Fruit fly (Drosophila melanogaster) whole organism, embryonic: ENCODE results near the gene CG14696.

Source experiments
- Adf1 ChIP-seq: fragments of 200-800 bp; sonication (Bioruptor generic); IDR thresholded peaks from 2 replicates; pipeline ENCODE4 v1.3.6; 2022; ENCODE audit warnings: missing biosample characterization, missing genetic modification characterization
- Atf-2 ChIP-seq: fragments of 200-800 bp; sonication (Bioruptor generic); optimal IDR thresholded peaks from 2 replicates; lab custom pipeline; 2016; ENCODE audit warnings: missing biosample characterization, missing genetic modification characterization
- Bgb ChIP-seq: fragments of 200-800 bp; sonication (Bioruptor generic); IDR thresholded peaks from 2 replicates; pipeline ENCODE4 v1.3.6; 2022; ENCODE audit warnings: missing biosample characterization, missing genetic modification characterization; ENCODE audit not compliant: partially characterized antibody
- CG11456 ChIP-seq: fragments of 200-800 bp; sonication (Bioruptor generic); IDR thresholded peaks from 3 replicates; pipeline ENCODE4 v1.3.6; 2022; ENCODE audit warnings: missing biosample characterization, missing genetic modification characterization
- CG11723 ChIP-seq: fragments of 200-800 bp; sonication (Bioruptor generic); optimal IDR thresholded peaks from 2 replicates; lab custom pipeline; 2017; ENCODE audit warnings: missing biosample characterization, mild to moderate bottlenecking, missing genetic modification characterization
- CG12071 ChIP-seq: fragments of 200-800 bp; sonication (Bioruptor generic); optimal IDR thresholded peaks from 3 replicates; lab custom pipeline; 2018; ENCODE audit warnings: missing biosample characterization, mild to moderate bottlenecking, missing genetic modification characterization
- CG13894 ChIP-seq: fragments of 200-800 bp; sonication (Bioruptor generic); optimal IDR thresholded peaks from 3 replicates; lab custom pipeline; 2018; ENCODE audit warnings: missing biosample characterization, mild to moderate bottlenecking, missing genetic modification characterization, moderate library complexity
- CG14014 ChIP-seq: fragments of 200-800 bp; sonication (Bioruptor generic); IDR thresholded peaks from 2 replicates; pipeline ENCODE4 v1.3.6; 2022; ENCODE audit warnings: missing biosample characterization, missing genetic modification characterization
- CG14667 ChIP-seq: fragments of 200-800 bp; sonication (Bioruptor generic); IDR thresholded peaks from 2 replicates; pipeline ENCODE4 v1.3.6; 2022; ENCODE audit warnings: missing biosample characterization, missing genetic modification characterization
- CG17359 ChIP-seq: fragments of 200-800 bp; sonication (Bioruptor generic); optimal IDR thresholded peaks from 3 replicates; lab custom pipeline; 2018; ENCODE audit warnings: missing biosample characterization, mild to moderate bottlenecking, missing genetic modification characterization, moderate library complexity
- CG17802 ChIP-seq: fragments of 200-800 bp; sonication (Bioruptor generic); optimal IDR thresholded peaks from 2 replicates; lab custom pipeline; 2018; ENCODE audit warnings: missing biosample characterization, mild to moderate bottlenecking, missing genetic modification characterization, moderate library complexity
- CG1792 ChIP-seq: fragments of 200-800 bp; sonication (Bioruptor generic); optimal IDR thresholded peaks from 2 replicates; lab custom pipeline; 2016; ENCODE audit warnings: missing biosample characterization, missing genetic modification characterization
- CG18011 ChIP-seq: fragments of 200-800 bp; sonication (Bioruptor generic); optimal IDR thresholded peaks from 2 replicates; lab custom pipeline; 2017; ENCODE audit warnings: missing biosample characterization, missing genetic modification characterization, mild to moderate bottlenecking, moderate library complexity, missing genotype
- CG30431 ChIP-seq: fragments of 200-800 bp; sonication (Bioruptor generic); optimal IDR thresholded peaks from 2 replicates; lab custom pipeline; 2017; ENCODE audit warnings: missing biosample characterization, missing genetic modification characterization
- CG4328 ChIP-seq: fragments of 200-800 bp; sonication (Bioruptor generic); optimal IDR thresholded peaks from 3 replicates; lab custom pipeline; 2017; ENCODE audit warnings: missing biosample characterization, missing genetic modification reagents, missing genetic modification characterization
- CG6254 ChIP-seq: fragments of 200-800 bp; sonication (Bioruptor generic); optimal IDR thresholded peaks from 3 replicates; lab custom pipeline; 2017; ENCODE audit warnings: mild to moderate bottlenecking, missing biosample characterization, missing genetic modification reagents, missing genetic modification characterization
- CG6813 ChIP-seq: fragments of 200-800 bp; sonication (Bioruptor generic); optimal IDR thresholded peaks from 2 replicates; lab custom pipeline; 2017; ENCODE audit warnings: missing biosample characterization, missing genetic modification characterization, mild to moderate bottlenecking, moderate library complexity, missing genetic modification reagents
- CTCF ChIP-seq: fragments of 200-800 bp; sonication (Bioruptor generic); optimal IDR thresholded peaks from 2 replicates; lab custom pipeline; 2017; ENCODE audit warnings: missing biosample characterization, mild to moderate bottlenecking, missing genetic modification characterization, moderate library complexity
- D ChIP-seq, 2 experiments: fragments of 200-800 bp in 1 of 2; fragments of >200 bp in 1 of 2; sonication (Bioruptor generic) in 1 of 2; optimal IDR thresholded peaks; 2 replicates in 1 of 2; 3 replicates in 1 of 2; lab custom pipeline; 2017; ENCODE audit warnings: mild to moderate bottlenecking in 1 of 2, missing biosample characterization in 1 of 2, missing genetic modification characterization in 1 of 2, missing genetic modification reagents in 1 of 2
- Dll ChIP-seq: fragments of 200-800 bp; sonication (Bioruptor generic); IDR thresholded peaks from 4 replicates; pipeline ENCODE4 v1.3.6; 2022; ENCODE audit warnings: missing biosample characterization, missing genetic modification characterization; ENCODE audit not compliant: partially characterized antibody
- E2f2 ChIP-seq: fragments of 200-800 bp; sonication (Bioruptor generic); IDR thresholded peaks from 2 replicates; pipeline ENCODE4 v1.3.6; 2022; ENCODE audit warnings: missing biosample characterization, missing genetic modification characterization
- Hr39 ChIP-seq: fragments of >200 bp; optimal IDR thresholded peaks from 2 replicates; lab custom pipeline; 2017
- Hr51 ChIP-seq, 2 experiments: fragments of 200-800 bp; sonication (Bioruptor generic); optimal IDR thresholded peaks; 2 replicates in 1 of 2; 3 replicates in 1 of 2; lab custom pipeline; 2016 to 2018; ENCODE audit warnings: missing biosample characterization in 2 of 2, missing genetic modification characterization in 2 of 2, mild to moderate bottlenecking in 1 of 2, moderate library complexity in 1 of 2
- Spps ChIP-seq: fragments of 200-800 bp; sonication (Bioruptor generic); optimal IDR thresholded peaks from 2 replicates; lab custom pipeline; 2018; ENCODE audit warnings: missing biosample characterization, mild to moderate bottlenecking, missing genetic modification characterization
- Sry-β ChIP-seq: fragments of 200-800 bp; sonication (Bioruptor generic); optimal IDR thresholded peaks from 2 replicates; lab custom pipeline; 2018; ENCODE audit warnings: missing biosample characterization, mild to moderate bottlenecking, missing genetic modification characterization, moderate library complexity
- Sry-δ ChIP-seq: fragments of 200-800 bp; sonication (Bioruptor generic); optimal IDR thresholded peaks from 2 replicates; lab custom pipeline; 2016; ENCODE audit warnings: missing biosample characterization, missing genetic modification characterization
- YL-1 ChIP-seq: fragments of 200-800 bp; sonication (Bioruptor generic); optimal IDR thresholded peaks from 3 replicates; lab custom pipeline; 2017; ENCODE audit warnings: missing biosample characterization, mild to moderate bottlenecking, missing genetic modification characterization
- cad ChIP-seq: fragments of >200 bp; optimal IDR thresholded peaks from 2 replicates; lab custom pipeline; 2017; ENCODE audit warnings: missing biosample characterization, missing genetic modification characterization
- croc ChIP-seq: fragments of 200-800 bp; sonication (Bioruptor generic); conservative IDR thresholded peaks from 3 replicates; pipeline ENCODE4 v1.3.6; 2022; ENCODE audit warnings: missing biosample characterization, missing genetic modification characterization
- crp ChIP-seq, 2 experiments: fragments of 200-800 bp; sonication (Bioruptor generic); optimal IDR thresholded peaks; 2 replicates in 1 of 2; 3 replicates in 1 of 2; lab custom pipeline; 2017; ENCODE audit warnings: missing biosample characterization in 2 of 2, missing genetic modification characterization in 2 of 2, mild to moderate bottlenecking in 1 of 2, moderate library complexity in 1 of 2
- cwo ChIP-seq: fragments of 200-800 bp; sonication (Bioruptor generic); optimal IDR thresholded peaks from 3 replicates; lab custom pipeline; 2017; ENCODE audit warnings: missing biosample characterization, missing genetic modification characterization, mild to moderate bottlenecking, moderate library complexity, missing genetic modification reagents
- dimm ChIP-seq: fragments of 200-800 bp; sonication (Bioruptor generic); IDR thresholded peaks from 2 replicates; pipeline ENCODE4 v1.3.6; 2022; ENCODE audit warnings: missing biosample characterization, missing genetic modification characterization
- dm ChIP-seq: fragments of 200-800 bp; sonication (Bioruptor generic); optimal IDR thresholded peaks from 3 replicates; lab custom pipeline; 2016; ENCODE audit warnings: missing biosample characterization, missing genetic modification characterization
- dmrt99B ChIP-seq: fragments of 200-800 bp; sonication (Bioruptor generic); optimal IDR thresholded peaks from 2 replicates; lab custom pipeline; 2018; ENCODE audit warnings: missing biosample characterization, mild to moderate bottlenecking, missing genetic modification characterization, moderate library complexity
- esg ChIP-seq: fragments of 200-800 bp; sonication (Bioruptor generic); conservative IDR thresholded peaks from 2 replicates; pipeline ENCODE4 v1.3.6; 2022; ENCODE audit warnings: missing biosample characterization, missing genetic modification characterization
- gt ChIP-seq: fragments of 200-800 bp; sonication (Bioruptor generic); IDR thresholded peaks from 2 replicates; pipeline ENCODE4 v1.3.6; 2022; ENCODE audit warnings: missing biosample characterization, missing genetic modification characterization
- jumu ChIP-seq: fragments of 200-800 bp; sonication (Bioruptor generic); optimal IDR thresholded peaks from 3 replicates; lab custom pipeline; 2016; ENCODE audit warnings: missing biosample characterization, missing genetic modification characterization
- klu ChIP-seq: fragments of 200-800 bp; sonication (Bioruptor generic); IDR thresholded peaks from 2 replicates; pipeline ENCODE4 v1.3.6; 2022; ENCODE audit warnings: missing biosample characterization, missing genetic modification characterization
- lbe ChIP-seq: fragments of 200-800 bp; sonication (Bioruptor generic); optimal IDR thresholded peaks from 2 replicates; lab custom pipeline; 2016; ENCODE audit warnings: missing biosample characterization, mild to moderate bottlenecking, missing genetic modification characterization
- luna ChIP-seq: fragments of 200-800 bp; sonication (Bioruptor generic); optimal IDR thresholded peaks from 2 replicates; lab custom pipeline; 2016; ENCODE audit warnings: missing biosample characterization, missing genetic modification characterization
- mld ChIP-seq: fragments of 200-800 bp; sonication (Bioruptor generic); IDR thresholded peaks from 3 replicates; pipeline ENCODE4 v1.3.6; 2022; ENCODE audit warnings: missing biosample characterization, missing genetic modification characterization; ENCODE audit not compliant: partially characterized antibody
- org-1 ChIP-seq: fragments of 200-800 bp; sonication (Bioruptor generic); optimal IDR thresholded peaks from 2 replicates; lab custom pipeline; 2017; ENCODE audit warnings: missing biosample characterization, missing genetic modification characterization
- pum ChIP-seq: fragments of 200-800 bp; sonication (Bioruptor generic); optimal IDR thresholded peaks from 2 replicates; lab custom pipeline; 2016; ENCODE audit warnings: missing biosample characterization, missing genetic modification characterization
- rib ChIP-seq: fragments of 200-800 bp; sonication (Bioruptor generic); IDR thresholded peaks from 2 replicates; pipeline ENCODE4 v1.3.6; 2022; ENCODE audit warnings: missing biosample characterization, missing genetic modification characterization
- row ChIP-seq: fragments of 200-800 bp; sonication (Bioruptor generic); IDR thresholded peaks from 3 replicates; pipeline ENCODE4 v1.3.6; 2022; ENCODE audit warnings: missing biosample characterization, missing genetic modification characterization
- scrt ChIP-seq: fragments of 200-800 bp; sonication (Bioruptor generic); optimal IDR thresholded peaks from 2 replicates; lab custom pipeline; 2018; ENCODE audit warnings: missing biosample characterization, mild to moderate bottlenecking, missing genetic modification characterization, moderate library complexity
- sisA ChIP-seq: fragments of 200-800 bp; sonication (Bioruptor generic); IDR thresholded peaks from 2 replicates; pipeline ENCODE4 v1.3.6; 2022; ENCODE audit warnings: missing biosample characterization, missing genetic modification characterization
- so ChIP-seq: fragments of 200-800 bp; sonication (Bioruptor generic); IDR thresholded peaks from 3 replicates; pipeline ENCODE4 v1.3.6; 2022; ENCODE audit warnings: missing biosample characterization, missing genetic modification characterization
- tna ChIP-seq: fragments of 200-800 bp; sonication (Bioruptor generic); IDR thresholded peaks from 2 replicates; pipeline ENCODE4 v1.3.6; 2022; ENCODE audit warnings: missing biosample characterization, missing genetic modification characterization; ENCODE audit not compliant: partially characterized antibody
- vfl ChIP-seq: fragments of 200-800 bp; sonication (Bioruptor generic); optimal IDR thresholded peaks from 2 replicates; lab custom pipeline; 2016; ENCODE audit warnings: missing biosample characterization, missing genetic modification characterization

CG14696 gene

dm6 chr3R:10885422-10886081, 751 bp upstream of the CG14696 start, which contains the start of gene Leash (continued):
- TF ChIP-seq luna (GFP tag; lab: Kevin White, UChicago) (no peak), jumu (GFP tag; lab: Kevin White, UChicago) (no peak), CTCF (GFP tag; lab: Kevin White, UChicago) (peak; percentile 9), esg (GFP tag; lab: Robert Waterston, UW) (no peak), Dll (GFP tag; lab: Robert Waterston, UW) (peak; percentile 68; the same call in 3 of the 4 replicates), Atf-2 (no peak), CG14667 (GFP tag; lab: Robert Waterston, UW) (no peak), Hr51 (GFP tag; optimal IDR thresholded peaks at IDR 0.05; lab: Kevin White, UChicago) (no peak), rib (GFP tag; lab: Robert Waterston, UW) (no peak), klu (GFP tag; lab: Robert Waterston, UW) (no peak), crp (GFP tag; optimal IDR thresholded peaks at IDR 0.05; lab: Kevin White, UChicago) (peak; percentile 63 to 95), org-1 (GFP tag; lab: Kevin White, UChicago) (no peak), E2f2 (GFP tag; lab: Robert Waterston, UW) (peak; percentile 81), Spps (tag; lab: Kevin White, UChicago) (no peak), cad (GFP tag; lab: Kevin White, UChicago) (no peak), row (GFP tag; lab: Robert Waterston, UW) (peak; percentile 10; the same call in 1 of the 3 replicates), dimm (GFP tag; lab: Robert Waterston, UW) (no peak), gt (GFP tag; lab: Robert Waterston, UW) (no peak), dmrt99B (no peak), sisA (no peak), Sry-β (GFP tag; lab: Kevin White, UChicago) (peak; percentile 29), CG30431 (GFP tag; lab: Kevin White, UChicago) (no peak), D (optimal IDR thresholded peaks at IDR 0.05; lab: Kevin White, UChicago) (no peak), D (GFP tag; optimal IDR thresholded peaks at IDR 0.05; lab: Kevin White, UChicago) (no peak), CG18011 (GFP tag; lab: Kevin White, UChicago) (no peak), CG17359 (tag; lab: Kevin White, UChicago) (no peak), tna (GFP tag; lab: Robert Waterston, UW) (no peak), CG11723 (GFP tag; lab: Kevin White, UChicago) (no peak), so (GFP tag; lab: Robert Waterston, UW) (no peak), Sry-δ (peak; percentile 16), dm (no peak), CG6813 (GFP tag; lab: Kevin White, UChicago) (no peak), CG4328 (GFP tag; lab: Kevin White, UChicago) (no peak), scrt (GFP tag; lab: Kevin White, UChicago) (no peak), mld (GFP tag; lab: Robert Waterston, UW) (no peak; the same call in 2 of the 3 replicates), CG1792 (GFP tag; lab: Kevin White, UChicago) (no peak), cwo (GFP tag; lab: Kevin White, UChicago) (no peak), lbe (GFP tag; lab: Kevin White, UChicago) (no peak), croc (GFP tag; lab: Robert Waterston, UW) (no peak), pum (no peak), Hr39 (lab: Kevin White, UChicago) (no peak), Bgb (GFP tag; lab: Robert Waterston, UW) (peak; percentile 30; the same call in 1 of the 2 replicates), CG17802 (tag; lab: Kevin White, UChicago) (no peak), CG6254 (no peak), CG11456 (GFP tag; lab: Robert Waterston, UW) (no peak), vfl (GFP tag; lab: Kevin White, UChicago) (no peak), YL-1 (GFP tag; lab: Kevin White, UChicago) (peak; percentile 16), CG13894 (tag; lab: Kevin White, UChicago) (no peak), CG12071 (GFP tag; lab: Kevin White, UChicago) (no peak), Adf1 (GFP tag; lab: Robert Waterston, UW) (no peak), CG14014 (no peak)
